Fruit fly (Drosophila melanogaster): ENCODE measurements around the gene RhoL.
A peak's percentile ranks its signal among the peaks of the same experiment; 100 is the strongest.

The RhoL gene

dm6 chr3R:9527907-9528842 lies 25.8 kb upstream of the RhoL start (continued):
- TF ChIP-seq bab2 (GFP tag; optimal IDR thresholded peaks at IDR 0.05) (peak; percentile 91), br (optimal IDR thresholded peaks at IDR 0.05) (no peak), CG17186 (GFP tag; optimal IDR thresholded peaks at IDR 0.05) (peak; percentile 20), esg (GFP tag; conservative IDR thresholded peaks at IDR 0.05) (peak; percentile 83), Max (GFP tag; optimal IDR thresholded peaks at IDR 0.05) (peak; percentile 85), vnd (GFP tag; IDR thresholded peaks at IDR 0.05; ENCODE audit: partially characterized antibody) (0 out of 3 replicates have a peak, but pooled peaks have one; percentile 23), BEAF-32 (GFP tag; optimal IDR thresholded peaks at IDR 0.05) (no peak), cato (GFP tag; optimal IDR thresholded peaks at IDR 0.05; ENCODE audit: borderline replicate concordance) (no peak), yki (optimal IDR thresholded peaks at IDR 0.05) (no peak), Dbx (GFP tag; IDR thresholded peaks at IDR 0.05) (peak; percentile 97), CG5953 (GFP tag; IDR thresholded peaks at IDR 0.05) (peak; percentile 77), CG8944 (GFP tag; optimal IDR thresholded peaks at IDR 0.05) (peak; percentile 70), Oaz (GFP tag; IDR thresholded peaks at IDR 0.05) (peak; percentile 68), CG16863 (GFP tag; optimal IDR thresholded peaks at IDR 0.05) (peak; percentile 72), Scr (GFP tag; IDR thresholded peaks at IDR 0.05; ENCODE audit: partially characterized antibody) (no peak), CG17829 (tag; optimal IDR thresholded peaks at IDR 0.05) (peak; percentile 74), CG7963 (GFP tag; IDR thresholded peaks at IDR 0.05; ENCODE audit: partially characterized antibody) (no peak), Ada2b (GFP tag; IDR thresholded peaks at IDR 0.05) (peak; percentile 96), Blimp-1 (GFP tag; optimal IDR thresholded peaks at IDR 0.05) (peak; percentile 83), tll (GFP tag; optimal IDR thresholded peaks at IDR 0.05) (no peak), Rfx (GFP tag; IDR thresholded peaks at IDR 0.05) (peak; percentile 98), CG7372 (GFP tag; IDR thresholded peaks at IDR 0.05) (peak; percentile 85), ci (GFP tag; IDR thresholded peaks at IDR 0.05) (peak; percentile 88), CG2120 (GFP tag; optimal IDR thresholded peaks at IDR 0.05) (peak; percentile 91), knrl (GFP tag; IDR thresholded peaks at IDR 0.05; ENCODE audit: partially characterized antibody) (peak; percentile 21; the same call in 1 of the 3 replicates), CG30020 (tag; optimal IDR thresholded peaks at IDR 0.05) (no peak), CG8290 (GFP tag; optimal IDR thresholded peaks at IDR 0.05) (no peak), CG8290 (tag; optimal IDR thresholded peaks at IDR 0.05) (peak in 1 of 2 experiments; percentile 94), CG6765 (GFP tag; optimal IDR thresholded peaks at IDR 0.05) (peak; percentile 91), CG6791 (GFP tag; IDR thresholded peaks at IDR 0.05; ENCODE audit: partially characterized antibody) (no peak)

- TF ChIP-seq kah (GFP tag; optimal IDR thresholded peaks at IDR 0.05) (no peak), CG4424 (GFP tag; optimal IDR thresholded peaks at IDR 0.05) (peak; percentile 98), pros (GFP tag; optimal IDR thresholded peaks at IDR 0.05) (no peak), CG2678 (tag; optimal IDR thresholded peaks at IDR 0.05) (no peak), gcm (GFP tag; optimal IDR thresholded peaks at IDR 0.05) (no peak), Ptx1 (GFP tag; IDR thresholded peaks at IDR 0.05) (no peak), CG4328 (GFP tag; optimal IDR thresholded peaks at IDR 0.05) (peak; percentile 15), CG17568 (GFP tag; optimal IDR thresholded peaks at IDR 0.05) (no peak), Dref (GFP tag; IDR thresholded peaks at IDR 0.05) (no peak), dmrt99B (tag; optimal IDR thresholded peaks at IDR 0.05) (no peak), cg (GFP tag; optimal IDR thresholded peaks at IDR 0.05) (peak; percentile 75), yki (optimal IDR thresholded peaks at IDR 0.05) (no peak), Pdp1 (GFP tag; optimal IDR thresholded peaks at IDR 0.05) (peak in 1 of 2 experiments; percentile 76), maf-S (GFP tag; optimal IDR thresholded peaks at IDR 0.05) (no peak), dati (GFP tag; IDR thresholded peaks at IDR 0.05) (no peak), Taf1 (GFP tag; IDR thresholded peaks at IDR 0.05) (no peak), lmd (GFP tag; IDR thresholded peaks at IDR 0.05) (no peak), tx (GFP tag; optimal IDR thresholded peaks at IDR 0.05) (no peak), twi (tag; optimal IDR thresholded peaks at IDR 0.05) (no peak), grn (GFP tag; optimal IDR thresholded peaks at IDR 0.05) (peak; percentile 62), ATbp (GFP tag; optimal IDR thresholded peaks at IDR 0.05) (no peak)
These were observed 14.0 kb upstream of the RhoL start for dm6 chr3R:9516400-9516852.
